Worm (Caenorhabditis elegans) whole organism, young adult: ENCODE data around the gene pes-9.

Experiments
- madf-6 ChIP-seq: fragments of 200-800 bp; sonication (Bioruptor generic); IDR thresholded peaks from 2 replicates; pipeline ENCODE4 v1.3.6; 2022; ENCODE audit warnings: missing genetic modification reagents, missing genetic modification characterization, missing compliant biosample characterization
- sea-2 ChIP-seq: fragments of 200-800 bp; sonication (Bioruptor generic); IDR thresholded peaks from 2 replicates; pipeline ENCODE4 v1.3.6; 2022; ENCODE audit warnings: missing genetic modification characterization, missing compliant biosample characterization

DNA sequence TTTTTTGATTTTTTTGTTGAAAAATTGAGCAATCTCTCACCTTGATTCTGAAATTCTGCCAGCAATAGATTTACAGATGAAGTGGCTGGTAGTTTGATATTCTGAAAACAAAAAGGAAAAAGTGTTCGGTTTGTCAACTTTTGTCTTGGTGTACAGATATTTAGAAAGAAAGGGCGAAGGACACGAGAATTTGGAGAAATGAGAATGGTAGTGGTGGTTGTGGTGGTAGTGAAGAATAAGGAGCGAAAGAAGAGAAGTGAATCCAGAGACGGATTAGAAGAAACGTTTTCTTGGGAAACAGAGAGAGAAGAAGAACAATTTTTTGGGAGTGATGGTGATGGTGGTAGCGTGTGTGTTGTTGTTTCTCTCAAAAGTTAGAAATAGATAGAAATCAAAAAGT lies 17.2 kb downstream of the pes-9 start, which contains the start of gene gar-3:
- TF ChIP-seq madf-6 (GFP tag; lab: Robert Waterston, UW) (no peak), sea-2 (GFP tag; lab: Robert Waterston, UW) (no peak)
